Fruit fly (Drosophila melanogaster) whole organism, embryonic: ENCODE data around the gene Hsp110.

Experiments used
- BEAF-32 ChIP-seq: fragments of 200-800 bp; sonication (Bioruptor generic); optimal IDR thresholded peaks from 3 replicates; lab custom pipeline; 2017; ENCODE audit warnings: missing biosample characterization, missing genetic modification characterization, mild to moderate bottlenecking, moderate library complexity, missing genetic modification reagents
- CG10267 ChIP-seq: fragments of 200-800 bp; sonication (Bioruptor generic); optimal IDR thresholded peaks from 2 replicates; lab custom pipeline; 2018; ENCODE audit warnings: missing biosample characterization, mild to moderate bottlenecking, missing genetic modification characterization, moderate library complexity
- CG11093 ChIP-seq: fragments of 200-800 bp; sonication (Bioruptor generic); IDR thresholded peaks from 3 replicates; pipeline ENCODE4 v1.3.6; 2022; ENCODE audit warnings: missing biosample characterization, missing genetic modification characterization
- CG11247 ChIP-seq: fragments of 200-800 bp; sonication (Bioruptor generic); IDR thresholded peaks from 2 replicates; pipeline ENCODE4 v1.3.6; 2022; ENCODE audit warnings: missing biosample characterization, missing genetic modification characterization
- CG11696 ChIP-seq: fragments of 200-800 bp; sonication (Bioruptor generic); IDR thresholded peaks from 2 replicates; pipeline ENCODE4 v1.3.6; 2022; ENCODE audit warnings: missing biosample characterization, missing genetic modification characterization
- CG12104 ChIP-seq: fragments of 200-800 bp; sonication (Bioruptor generic); optimal IDR thresholded peaks from 3 replicates; lab custom pipeline; 2016; ENCODE audit warnings: missing biosample characterization, missing genetic modification characterization
- CG14860 ChIP-seq: fragments of 200-800 bp; sonication (Bioruptor generic); IDR thresholded peaks from 3 replicates; pipeline ENCODE4 v1.3.6; 2022; ENCODE audit warnings: missing biosample characterization, missing genetic modification characterization; ENCODE audit not compliant: partially characterized antibody
- CG15011 ChIP-seq: fragments of 200-800 bp; sonication (Bioruptor generic); optimal IDR thresholded peaks from 3 replicates; lab custom pipeline; 2018; ENCODE audit warnings: missing biosample characterization, mild to moderate bottlenecking, missing genetic modification characterization
- CG15269 ChIP-seq: fragments of 200-800 bp; sonication (Bioruptor generic); optimal IDR thresholded peaks from 2 replicates; lab custom pipeline; 2018; ENCODE audit warnings: missing biosample characterization, mild to moderate bottlenecking, missing genetic modification characterization, moderate library complexity
- CG1529 ChIP-seq: fragments of 200-800 bp; sonication (Bioruptor generic); optimal IDR thresholded peaks from 3 replicates; lab custom pipeline; 2018; ENCODE audit warnings: missing biosample characterization, missing genetic modification characterization
- CG1603 ChIP-seq: fragments of 200-800 bp; sonication (Bioruptor generic); optimal IDR thresholded peaks from 2 replicates; lab custom pipeline; 2019; ENCODE audit warnings: missing biosample characterization, mild to moderate bottlenecking, missing genetic modification characterization, moderate library complexity
- CG17385 ChIP-seq: fragments of 200-800 bp; sonication (Bioruptor generic); optimal IDR thresholded peaks from 3 replicates; lab custom pipeline; 2018; ENCODE audit warnings: missing biosample characterization, mild to moderate bottlenecking, missing genetic modification characterization
- CG2120 ChIP-seq: fragments of 200-800 bp; sonication (Bioruptor generic); optimal IDR thresholded peaks from 3 replicates; lab custom pipeline; 2016; ENCODE audit warnings: missing biosample characterization, missing genetic modification characterization
- CG2199 ChIP-seq: fragments of 200-800 bp; sonication (Bioruptor generic); IDR thresholded peaks from 3 replicates; pipeline ENCODE4 v1.3.6; 2022; ENCODE audit warnings: missing biosample characterization, missing genetic modification characterization
- CG31365 ChIP-seq: fragments of 200-800 bp; sonication (Bioruptor generic); optimal IDR thresholded peaks from 2 replicates; lab custom pipeline; 2018; ENCODE audit warnings: missing biosample characterization, mild to moderate bottlenecking, missing genetic modification characterization
- CG32532 ChIP-seq: fragments of 200-800 bp; sonication (Bioruptor generic); IDR thresholded peaks from 2 replicates; pipeline ENCODE4 v1.3.6; 2022; ENCODE audit warnings: missing biosample characterization, missing genetic modification characterization
- CG4360 ChIP-seq: fragments of 200-800 bp; sonication (Bioruptor generic); IDR thresholded peaks from 2 replicates; pipeline ENCODE4 v1.3.6; 2022; ENCODE audit warnings: missing biosample characterization, missing genetic modification characterization
- CG43689 ChIP-seq: fragments of 200-800 bp; sonication (Bioruptor generic); IDR thresholded peaks from 2 replicates; pipeline ENCODE4 v1.3.6; 2022; ENCODE audit warnings: missing biosample characterization, missing genetic modification characterization
- CoRest ChIP-seq: fragments of 200-800 bp; sonication (Bioruptor generic); optimal IDR thresholded peaks from 3 replicates; lab custom pipeline; 2018; ENCODE audit warnings: missing biosample characterization, mild to moderate bottlenecking, missing genetic modification characterization, moderate library complexity
- Dll ChIP-seq: fragments of 200-800 bp; sonication (Bioruptor generic); IDR thresholded peaks from 4 replicates; pipeline ENCODE4 v1.3.6; 2022; ENCODE audit warnings: missing biosample characterization, missing genetic modification characterization; ENCODE audit not compliant: partially characterized antibody
- Jarid2 ChIP-seq: fragments of 200-800 bp; sonication (Bioruptor generic); optimal IDR thresholded peaks from 3 replicates; lab custom pipeline; 2017; ENCODE audit warnings: mild to moderate bottlenecking, missing biosample characterization, missing genetic modification reagents, missing genetic modification characterization
- MESR4 ChIP-seq: fragments of 200-800 bp; sonication (Bioruptor generic); optimal IDR thresholded peaks from 2 replicates; lab custom pipeline; 2018; ENCODE audit warnings: missing biosample characterization, mild to moderate bottlenecking, missing genetic modification characterization, moderate library complexity
- MTF-1 ChIP-seq: fragments of 200-800 bp; sonication (Bioruptor generic); optimal IDR thresholded peaks from 2 replicates; lab custom pipeline; 2018; ENCODE audit warnings: missing biosample characterization, mild to moderate bottlenecking, missing genetic modification characterization, borderline replicate concordance
- NC2α ChIP-seq: fragments of 200-800 bp; sonication (Bioruptor generic); optimal IDR thresholded peaks from 2 replicates; lab custom pipeline; 2016; ENCODE audit warnings: missing biosample characterization, missing genetic modification characterization
- Nf-YB ChIP-seq: fragments of 200-800 bp; sonication (Bioruptor generic); optimal IDR thresholded peaks from 3 replicates; lab custom pipeline; 2019; ENCODE audit warnings: missing biosample characterization, mild to moderate bottlenecking, missing genetic modification characterization, moderate library complexity
- Poxn ChIP-seq: fragments of 200-800 bp; sonication (Bioruptor generic); IDR thresholded peaks from 2 replicates; pipeline ENCODE4 v1.3.6; 2022; ENCODE audit warnings: missing biosample characterization, missing genetic modification characterization
- Ravus ChIP-seq: fragments of 200-800 bp; sonication (Bioruptor generic); IDR thresholded peaks from 2 replicates; pipeline ENCODE4 v1.3.6; 2022; ENCODE audit warnings: missing biosample characterization, missing genetic modification characterization
- Sry-δ ChIP-seq: fragments of 200-800 bp; sonication (Bioruptor generic); optimal IDR thresholded peaks from 2 replicates; lab custom pipeline; 2016; ENCODE audit warnings: missing biosample characterization, missing genetic modification characterization
- Taf1 ChIP-seq: fragments of 200-800 bp; sonication (Bioruptor generic); IDR thresholded peaks from 2 replicates; pipeline ENCODE4 v1.3.6; 2022; ENCODE audit warnings: missing biosample characterization, missing genetic modification characterization
- Xbp1 ChIP-seq: fragments of 200-800 bp; sonication (Bioruptor generic); optimal IDR thresholded peaks from 3 replicates; lab custom pipeline; 2016; ENCODE audit warnings: missing biosample characterization, mild to moderate bottlenecking, missing genetic modification characterization
- Xrp1 ChIP-seq: fragments of 200-800 bp; sonication (Bioruptor generic); IDR thresholded peaks from 2 replicates; pipeline ENCODE4 v1.3.6; 2022; ENCODE audit warnings: missing biosample characterization, missing genetic modification characterization
- ash1 ChIP-seq: fragments of 200-800 bp; sonication (Bioruptor generic); optimal IDR thresholded peaks from 2 replicates; lab custom pipeline; 2018; ENCODE audit warnings: missing biosample characterization, mild to moderate bottlenecking, missing genetic modification characterization
- bsh ChIP-seq, 2 experiments: fragments of 200-800 bp; sonication (Bioruptor generic); optimal IDR thresholded peaks; 2 replicates each; lab custom pipeline; 2017 to 2018; ENCODE audit warnings: mild to moderate bottlenecking in 2 of 2, missing biosample characterization in 2 of 2, missing genetic modification characterization in 2 of 2, moderate library complexity in 1 of 2
- cas ChIP-seq: fragments of 200-800 bp; sonication (Bioruptor generic); IDR thresholded peaks from 2 replicates; pipeline ENCODE4 v1.3.6; 2022; ENCODE audit warnings: missing biosample characterization, missing genetic modification characterization
- cwo ChIP-seq: fragments of 200-800 bp; sonication (Bioruptor generic); optimal IDR thresholded peaks from 3 replicates; lab custom pipeline; 2017; ENCODE audit warnings: missing biosample characterization, missing genetic modification characterization, mild to moderate bottlenecking, moderate library complexity, missing genetic modification reagents
- dysf ChIP-seq: fragments of 200-800 bp; sonication (Bioruptor generic); IDR thresholded peaks from 3 replicates; pipeline ENCODE4 v1.3.6; 2022; ENCODE audit warnings: missing biosample characterization, missing genetic modification characterization
- gcm2 ChIP-seq: fragments of 200-800 bp; sonication (Bioruptor generic); optimal IDR thresholded peaks from 2 replicates; lab custom pipeline; 2016; ENCODE audit warnings: missing biosample characterization, missing genetic modification characterization
- gsb ChIP-seq: fragments of 200-800 bp; sonication (Bioruptor generic); IDR thresholded peaks from 2 replicates; pipeline ENCODE4 v1.3.6; 2022; ENCODE audit warnings: missing biosample characterization, missing genetic modification characterization
- hth ChIP-seq: fragments of >200 bp; optimal IDR thresholded peaks from 2 replicates; lab custom pipeline; 2017; ENCODE audit warnings: inconsistent platforms
- kah ChIP-seq: fragments of 200-800 bp; sonication (Bioruptor generic); optimal IDR thresholded peaks from 2 replicates; lab custom pipeline; 2018; ENCODE audit warnings: missing biosample characterization, mild to moderate bottlenecking, missing genetic modification characterization
- lov ChIP-seq, 2 experiments: fragments of 200-800 bp in 1 of 2; fragments of >200 bp in 1 of 2; sonication (Bioruptor generic) in 1 of 2; IDR thresholded peaks in 1 of 2; optimal IDR thresholded peaks in 1 of 2; 2 replicates in 1 of 2; 3 replicates in 1 of 2; pipeline versions ENCODE4 v1.3.6 to Lab custom; 2017 to 2022; ENCODE audit warnings: missing biosample characterization in 1 of 2, missing genetic modification characterization in 1 of 2
- nerfin-2 ChIP-seq: fragments of 200-800 bp; sonication (Bioruptor generic); IDR thresholded peaks from 2 replicates; pipeline ENCODE4 v1.3.6; 2022; ENCODE audit warnings: missing biosample characterization, missing genetic modification characterization; ENCODE audit not compliant: partially characterized antibody
- peb ChIP-seq: fragments of 200-800 bp; sonication (Bioruptor generic); IDR thresholded peaks from 2 replicates; pipeline ENCODE4 v1.3.6; 2022; ENCODE audit warnings: missing biosample characterization, missing genetic modification characterization
- pum ChIP-seq: fragments of 200-800 bp; sonication (Bioruptor generic); optimal IDR thresholded peaks from 2 replicates; lab custom pipeline; 2016; ENCODE audit warnings: missing biosample characterization, missing genetic modification characterization
- schlank ChIP-seq: fragments of 200-800 bp; sonication (Bioruptor generic); optimal IDR thresholded peaks from 2 replicates; lab custom pipeline; 2018; ENCODE audit warnings: missing biosample characterization, mild to moderate bottlenecking, missing genetic modification characterization
- stwl ChIP-seq: fragments of 200-800 bp; sonication (Bioruptor generic); optimal IDR thresholded peaks from 3 replicates; lab custom pipeline; 2018; ENCODE audit warnings: missing biosample characterization, mild to moderate bottlenecking, missing genetic modification characterization, moderate library complexity
- tna ChIP-seq: fragments of 200-800 bp; sonication (Bioruptor generic); IDR thresholded peaks from 2 replicates; pipeline ENCODE4 v1.3.6; 2022; ENCODE audit warnings: missing biosample characterization, missing genetic modification characterization; ENCODE audit not compliant: partially characterized antibody
- trh ChIP-seq: fragments of 200-800 bp; sonication (Bioruptor generic); optimal IDR thresholded peaks from 2 replicates; lab custom pipeline; 2016; ENCODE audit warnings: missing biosample characterization, missing genetic modification characterization
- vfl ChIP-seq: fragments of 200-800 bp; sonication (Bioruptor generic); optimal IDR thresholded peaks from 2 replicates; lab custom pipeline; 2016; ENCODE audit warnings: missing biosample characterization, missing genetic modification characterization
- z ChIP-seq: fragments of 200-800 bp; sonication (Bioruptor generic); IDR thresholded peaks from 3 replicates; pipeline ENCODE4 v1.3.6; 2022; ENCODE audit warnings: missing biosample characterization, missing genetic modification characterization
- zfh1 ChIP-seq: fragments of 200-800 bp; sonication (Bioruptor generic); IDR thresholded peaks from 3 replicates; pipeline ENCODE4 v1.3.6; 2022; ENCODE audit warnings: missing biosample characterization, missing genetic modification characterization

Hsp110 gene

DNA sequence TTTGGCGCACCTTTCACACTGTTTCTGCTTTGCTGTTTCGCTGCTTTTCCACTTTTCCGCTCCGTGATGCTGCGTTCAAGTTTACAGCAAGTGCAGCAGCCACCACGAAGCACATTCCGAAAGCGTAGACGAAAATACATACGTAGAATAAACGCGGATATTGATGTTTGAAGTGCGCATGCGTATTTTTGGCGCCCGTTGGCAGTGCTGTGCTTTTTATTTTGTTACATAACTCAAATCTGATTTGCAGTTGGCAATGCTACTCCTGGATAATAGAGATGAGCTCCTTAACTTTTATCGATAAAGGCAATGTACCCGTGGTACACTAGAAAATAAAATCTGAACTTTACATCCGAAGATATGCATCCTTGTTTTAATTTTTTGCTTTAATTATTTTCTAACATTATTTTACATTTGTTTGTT lies 30.1 kb upstream of the Hsp110 start (continued):
- no peak for TF ChIP-seq CG4360 (GFP tag; lab: Robert Waterston, UW)
- TF ChIP-seq Xbp1, result no peak
- no peak for TF ChIP-seq vfl (GFP tag; lab: Kevin White, UChicago)
- TF ChIP-seq Dll (GFP tag; lab: Robert Waterston, UW), result no peak
- no peak for TF ChIP-seq Ravus (GFP tag; lab: Robert Waterston, UW)
- TF ChIP-seq CG1603 (tag; lab: Kevin White, UChicago), result no peak
- no peak for TF ChIP-seq CG31365 (tag; lab: Kevin White, UChicago)
- TF ChIP-seq CG32532, result no peak
- peak; percentile 73 for TF ChIP-seq Sry-δ (GFP tag; lab: Kevin White, UChicago)
- no peak for TF ChIP-seq Nf-YB (GFP tag; lab: Kevin White, UChicago)
- TF ChIP-seq tna (GFP tag; lab: Robert Waterston, UW), result 0 out of 2 replicates have a peak, but pooled peaks have one; percentile 21
- no peak for TF ChIP-seq Jarid2
- TF ChIP-seq schlank, result no peak
- no peak for TF ChIP-seq CG17385 (GFP tag; lab: Kevin White, UChicago)
- TF ChIP-seq CG43689 (GFP tag; lab: Robert Waterston, UW), result no peak
- no peak for TF ChIP-seq gsb
- TF ChIP-seq CG10267 (tag; lab: Kevin White, UChicago), result no peak
- TF ChIP-seq CG11093 (GFP tag; lab: Robert Waterston, UW), result no peak
- no peak for TF ChIP-seq trh (GFP tag; lab: Kevin White, UChicago)
- TF ChIP-seq kah (GFP tag; lab: Kevin White, UChicago), result peak; percentile 7
- TF ChIP-seq dysf (GFP tag; lab: Robert Waterston, UW), result no peak
- TF ChIP-seq NC2α, result no peak
- no peak for TF ChIP-seq CG11696
- peak; percentile 45 for TF ChIP-seq CG2120 (GFP tag; lab: Kevin White, UChicago)
- no peak for TF ChIP-seq Taf1 (GFP tag; lab: Robert Waterston, UW)
- no peak for TF ChIP-seq cwo
- TF ChIP-seq hth, result no peak
- TF ChIP-seq CG1529, result no peak
- no peak for TF ChIP-seq stwl
- TF ChIP-seq Poxn (GFP tag; lab: Robert Waterston, UW), result no peak
- TF ChIP-seq nerfin-2 (GFP tag; lab: Robert Waterston, UW), result no peak
- TF ChIP-seq CG15269 (tag; lab: Kevin White, UChicago), result no peak
- 0 out of 2 replicates have a peak, but pooled peaks have one; percentile 16 for TF ChIP-seq CG11247 (GFP tag; lab: Robert Waterston, UW)
- no peak for TF ChIP-seq bsh (GFP tag; optimal IDR thresholded peaks at IDR 0.05; lab: Kevin White, UChicago)
- TF ChIP-seq gcm2 (GFP tag; lab: Kevin White, UChicago), result no peak
- TF ChIP-seq zfh1 (GFP tag; lab: Robert Waterston, UW), result 0 out of 3 replicates have a peak, but pooled peaks have one; percentile 25
- TF ChIP-seq MTF-1 (GFP tag; lab: Kevin White, UChicago), result no peak
- TF ChIP-seq CG2199, result no peak
- no peak for TF ChIP-seq MESR4 (GFP tag; lab: Kevin White, UChicago)
- TF ChIP-seq CoRest (tag; lab: Kevin White, UChicago), result no peak
- TF ChIP-seq cas (GFP tag; lab: Robert Waterston, UW), result no peak
- TF ChIP-seq pum (GFP tag; lab: Kevin White, UChicago), result no peak
- TF ChIP-seq z, result no peak
- TF ChIP-seq Xrp1 (GFP tag; lab: Robert Waterston, UW), result no peak
- peak; percentile 23 for TF ChIP-seq BEAF-32 (GFP tag; lab: Kevin White, UChicago)
- TF ChIP-seq peb (GFP tag; lab: Robert Waterston, UW), result no peak
- TF ChIP-seq lov (optimal IDR thresholded peaks at IDR 0.05; lab: Kevin White, UChicago), result no peak
- TF ChIP-seq lov (GFP tag; IDR thresholded peaks at IDR 0.05; lab: Robert Waterston, UW), result peak; percentile 13; the same call in 1 of the 3 replicates
- no peak for TF ChIP-seq CG15011 (GFP tag; lab: Kevin White, UChicago)
- TF ChIP-seq ash1 (GFP tag; lab: Kevin White, UChicago), result no peak
- TF ChIP-seq CG14860, result no peak
- TF ChIP-seq CG12104, result no peak
